Fruit fly (Drosophila melanogaster) whole organism, embryonic: Measurements from ENCODE around the gene neur.

ENCODE experiments used
- CG10431 ChIP-seq: fragments of 200-800 bp; sonication (Bioruptor generic); optimal IDR thresholded peaks from 3 replicates; lab custom pipeline; 2018; ENCODE audit warnings: missing biosample characterization, mild to moderate bottlenecking, missing genetic modification characterization
- CG13296 ChIP-seq: fragments of 200-800 bp; sonication (Bioruptor generic); optimal IDR thresholded peaks from 3 replicates; lab custom pipeline; 2018; ENCODE audit warnings: missing biosample characterization, mild to moderate bottlenecking, missing genetic modification characterization
- CG13624 ChIP-seq: fragments of 200-800 bp; sonication (Bioruptor generic); optimal IDR thresholded peaks from 2 replicates; lab custom pipeline; 2016; ENCODE audit warnings: missing biosample characterization, missing genetic modification characterization
- CG14014 ChIP-seq: fragments of 200-800 bp; sonication (Bioruptor generic); IDR thresholded peaks from 2 replicates; pipeline ENCODE4 v1.3.6; 2022; ENCODE audit warnings: missing biosample characterization, missing genetic modification characterization
- CG15073 ChIP-seq: fragments of 200-800 bp; sonication (Bioruptor generic); optimal IDR thresholded peaks from 2 replicates; lab custom pipeline; 2016; ENCODE audit warnings: missing biosample characterization, missing genetic modification characterization
- CG17361 ChIP-seq: fragments of 200-800 bp; sonication (Bioruptor generic); IDR thresholded peaks from 3 replicates; pipeline ENCODE4 v1.3.6; 2022; ENCODE audit warnings: missing biosample characterization, missing genetic modification characterization
- CG17802 ChIP-seq: fragments of 200-800 bp; sonication (Bioruptor generic); optimal IDR thresholded peaks from 2 replicates; lab custom pipeline; 2018; ENCODE audit warnings: missing biosample characterization, mild to moderate bottlenecking, missing genetic modification characterization, moderate library complexity
- CG18476 ChIP-seq: fragments of 200-800 bp; sonication (Bioruptor generic); optimal IDR thresholded peaks from 2 replicates; lab custom pipeline; 2016; ENCODE audit warnings: missing biosample characterization, mild to moderate bottlenecking, missing genetic modification characterization
- CG18764 ChIP-seq: fragments of 200-800 bp; sonication (Bioruptor generic); optimal IDR thresholded peaks from 3 replicates; lab custom pipeline; 2016; ENCODE audit warnings: missing biosample characterization, missing genetic modification characterization
- CG2199 ChIP-seq: fragments of 200-800 bp; sonication (Bioruptor generic); IDR thresholded peaks from 3 replicates; pipeline ENCODE4 v1.3.6; 2022; ENCODE audit warnings: missing biosample characterization, missing genetic modification characterization
- CG3065 ChIP-seq: fragments of 200-800 bp; sonication (Bioruptor generic); optimal IDR thresholded peaks from 2 replicates; lab custom pipeline; 2016; ENCODE audit warnings: missing biosample characterization, missing genetic modification characterization
- CG33213 ChIP-seq: fragments of 200-800 bp; sonication (Bioruptor generic); optimal IDR thresholded peaks from 3 replicates; lab custom pipeline; 2016; ENCODE audit warnings: missing biosample characterization, missing genetic modification characterization
- CG3407 ChIP-seq: fragments of 200-800 bp; sonication (Bioruptor generic); optimal IDR thresholded peaks from 2 replicates; lab custom pipeline; 2018; ENCODE audit warnings: missing biosample characterization, mild to moderate bottlenecking, missing genetic modification characterization
- CG34376 ChIP-seq: fragments of 200-800 bp; sonication (Bioruptor generic); optimal IDR thresholded peaks from 2 replicates; lab custom pipeline; 2018; ENCODE audit warnings: missing biosample characterization, mild to moderate bottlenecking, missing genetic modification characterization
- CG6175 ChIP-seq: fragments of 200-800 bp; sonication (Bioruptor generic); IDR thresholded peaks from 3 replicates; pipeline ENCODE4 v1.3.6; 2022; ENCODE audit warnings: missing biosample characterization, missing genetic modification characterization
- CG7928 ChIP-seq: fragments of 200-800 bp; sonication (Bioruptor generic); optimal IDR thresholded peaks from 2 replicates; lab custom pipeline; 2017; ENCODE audit warnings: missing biosample characterization, mild to moderate bottlenecking, missing genetic modification characterization
- CrebB ChIP-seq: fragments of 200-800 bp; sonication (Bioruptor generic); optimal IDR thresholded peaks from 3 replicates; lab custom pipeline; 2018; ENCODE audit warnings: missing biosample characterization, mild to moderate bottlenecking, missing genetic modification characterization
- E2f1 ChIP-seq: fragments of 200-800 bp; sonication (Bioruptor generic); IDR thresholded peaks from 2 replicates; pipeline ENCODE4 v1.3.6; 2022; ENCODE audit warnings: missing biosample characterization, missing genetic modification characterization
- HLH4C ChIP-seq: fragments of 200-800 bp; sonication (Bioruptor generic); IDR thresholded peaks from 3 replicates; pipeline ENCODE4 v1.3.6; 2022; ENCODE audit warnings: missing biosample characterization, missing genetic modification characterization; ENCODE audit not compliant: partially characterized antibody
- Hmx ChIP-seq: fragments of 200-800 bp; sonication (Bioruptor generic); optimal IDR thresholded peaks from 2 replicates; lab custom pipeline; 2016; ENCODE audit warnings: missing biosample characterization, missing genetic modification characterization
- Lim3 ChIP-seq: fragments of 200-800 bp; sonication (Bioruptor generic); IDR thresholded peaks from 2 replicates; pipeline ENCODE4 v1.3.6; 2022; ENCODE audit warnings: missing biosample characterization, missing genetic modification characterization
- NC2α ChIP-seq: fragments of 200-800 bp; sonication (Bioruptor generic); optimal IDR thresholded peaks from 2 replicates; lab custom pipeline; 2016; ENCODE audit warnings: missing biosample characterization, missing genetic modification characterization
- Nf-YA ChIP-seq: fragments of 200-800 bp; sonication (Bioruptor generic); IDR thresholded peaks from 2 replicates; pipeline ENCODE4 v1.3.6; 2022; ENCODE audit warnings: missing biosample characterization, missing genetic modification characterization
- Opbp ChIP-seq: fragments of 200-800 bp; sonication (Bioruptor generic); IDR thresholded peaks from 3 replicates; pipeline ENCODE4 v1.3.6; 2022; ENCODE audit warnings: missing biosample characterization, missing genetic modification characterization; ENCODE audit not compliant: partially characterized antibody
- Ptx1 ChIP-seq: fragments of 200-800 bp; sonication (Bioruptor generic); IDR thresholded peaks from 2 replicates; pipeline ENCODE4 v1.3.6; 2022; ENCODE audit warnings: missing biosample characterization, missing genetic modification characterization
- Scr ChIP-seq: fragments of 200-800 bp; sonication (Bioruptor generic); IDR thresholded peaks from 2 replicates; pipeline ENCODE4 v1.3.6; 2022; ENCODE audit warnings: missing biosample characterization, missing genetic modification characterization; ENCODE audit not compliant: partially characterized antibody
- Side ChIP-seq: fragments of 200-800 bp; sonication (Bioruptor generic); optimal IDR thresholded peaks from 2 replicates; lab custom pipeline; 2016; ENCODE audit warnings: missing biosample characterization, missing genetic modification characterization
- Ssrp ChIP-seq: fragments of 200-800 bp; sonication (Bioruptor generic); optimal IDR thresholded peaks from 2 replicates; lab custom pipeline; 2018; ENCODE audit warnings: missing biosample characterization, mild to moderate bottlenecking, missing genetic modification characterization, moderate library complexity
- Usf ChIP-seq: fragments of 200-800 bp; sonication (Bioruptor generic); optimal IDR thresholded peaks from 2 replicates; lab custom pipeline; 2017; ENCODE audit warnings: missing genotype, missing biosample characterization, missing genetic modification characterization
- az2 ChIP-seq: fragments of 200-800 bp; sonication (Bioruptor generic); optimal IDR thresholded peaks from 3 replicates; lab custom pipeline; 2016; ENCODE audit warnings: missing biosample characterization, missing genetic modification characterization
- bsh ChIP-seq, 2 experiments: fragments of 200-800 bp; sonication (Bioruptor generic); optimal IDR thresholded peaks; 2 replicates each; lab custom pipeline; 2017 to 2018; ENCODE audit warnings: mild to moderate bottlenecking in 2 of 2, missing biosample characterization in 2 of 2, missing genetic modification characterization in 2 of 2, moderate library complexity in 1 of 2
- crp ChIP-seq, 2 experiments: fragments of 200-800 bp; sonication (Bioruptor generic); optimal IDR thresholded peaks; 2 replicates in 1 of 2; 3 replicates in 1 of 2; lab custom pipeline; 2017; ENCODE audit warnings: missing biosample characterization in 2 of 2, missing genetic modification characterization in 2 of 2, mild to moderate bottlenecking in 1 of 2, moderate library complexity in 1 of 2
- fd102C ChIP-seq: fragments of 200-800 bp; sonication (Bioruptor generic); optimal IDR thresholded peaks from 2 replicates; lab custom pipeline; 2018; ENCODE audit warnings: missing biosample characterization, mild to moderate bottlenecking, missing genetic modification characterization, moderate library complexity
- gem ChIP-seq: fragments of 200-800 bp; sonication (Bioruptor generic); optimal IDR thresholded peaks from 2 replicates; lab custom pipeline; 2019; ENCODE audit warnings: missing biosample characterization, mild to moderate bottlenecking, missing genetic modification characterization, moderate library complexity
- gro ChIP-seq: fragments of 200-800 bp; sonication (Bioruptor generic); optimal IDR thresholded peaks from 2 replicates; lab custom pipeline; 2016; ENCODE audit warnings: missing biosample characterization, missing genetic modification characterization
- kah ChIP-seq: fragments of 200-800 bp; sonication (Bioruptor generic); optimal IDR thresholded peaks from 2 replicates; lab custom pipeline; 2018; ENCODE audit warnings: missing biosample characterization, mild to moderate bottlenecking, missing genetic modification characterization
- kni ChIP-seq: fragments of 200-800 bp; sonication (Bioruptor generic); optimal IDR thresholded peaks from 3 replicates; lab custom pipeline; 2017; ENCODE audit warnings: mild to moderate bottlenecking, missing biosample characterization, missing genetic modification reagents, missing genetic modification characterization
- knrl ChIP-seq: fragments of 200-800 bp; sonication (Bioruptor generic); IDR thresholded peaks from 3 replicates; pipeline ENCODE4 v1.3.6; 2022; ENCODE audit warnings: missing biosample characterization, missing genetic modification characterization; ENCODE audit not compliant: partially characterized antibody
- maf-S ChIP-seq: fragments of 200-800 bp; sonication (Bioruptor generic); optimal IDR thresholded peaks from 2 replicates; lab custom pipeline; 2016; ENCODE audit warnings: missing biosample characterization, missing genetic modification characterization
- nmo ChIP-seq: fragments of 200-800 bp; sonication (Bioruptor generic); optimal IDR thresholded peaks from 2 replicates; lab custom pipeline; 2018; ENCODE audit warnings: missing biosample characterization, mild to moderate bottlenecking, missing genetic modification characterization, moderate library complexity
- pfk ChIP-seq: fragments of 200-800 bp; sonication (Bioruptor generic); optimal IDR thresholded peaks from 2 replicates; lab custom pipeline; 2018; ENCODE audit warnings: missing biosample characterization, mild to moderate bottlenecking, missing genetic modification characterization, moderate library complexity
- pho ChIP-seq: fragments of 200-800 bp; sonication (Bioruptor generic); optimal IDR thresholded peaks from 2 replicates; lab custom pipeline; 2016; ENCODE audit warnings: missing biosample characterization, missing genetic modification characterization
- phol ChIP-seq: fragments of 200-800 bp; sonication (Bioruptor generic); optimal IDR thresholded peaks from 3 replicates; lab custom pipeline; 2018; ENCODE audit warnings: missing biosample characterization, mild to moderate bottlenecking, missing genetic modification characterization, moderate library complexity
- pnt ChIP-seq: fragments of 200-800 bp; sonication (Bioruptor generic); optimal IDR thresholded peaks from 3 replicates; lab custom pipeline; 2016; ENCODE audit warnings: missing biosample characterization, missing genetic modification characterization
- sc ChIP-seq, 3 experiments: fragments of >200 bp in 2 of 3; fragments of 200-800 bp in 1 of 3; sonication (Bioruptor generic) in 1 of 3; optimal IDR thresholded peaks; 2 replicates in 2 of 3; 3 replicates in 1 of 3; lab custom pipeline; 2017; ENCODE audit warnings: mild to moderate bottlenecking in 1 of 3, missing biosample characterization in 1 of 3, missing genetic modification characterization in 1 of 3, missing genetic modification reagents in 1 of 3
- sens-2 ChIP-seq: fragments of 200-800 bp; sonication (Bioruptor generic); IDR thresholded peaks from 2 replicates; pipeline ENCODE4 v1.3.6; 2022; ENCODE audit warnings: missing biosample characterization, missing genetic modification characterization
- seq ChIP-seq: fragments of 200-800 bp; sonication (Bioruptor generic); IDR thresholded peaks from 2 replicates; pipeline ENCODE4 v1.3.6; 2022; ENCODE audit warnings: missing biosample characterization, missing genetic modification characterization
- slou ChIP-seq: fragments of 200-800 bp; sonication (Bioruptor generic); optimal IDR thresholded peaks from 3 replicates; lab custom pipeline; 2016; ENCODE audit warnings: missing biosample characterization, missing genetic modification characterization
- tgo ChIP-seq: fragments of 200-800 bp; sonication (Bioruptor generic); IDR thresholded peaks from 3 replicates; pipeline ENCODE4 v1.3.6; 2022; ENCODE audit warnings: missing biosample characterization, missing genetic modification characterization
- unpg ChIP-seq: fragments of 200-800 bp; sonication (Bioruptor generic); optimal IDR thresholded peaks from 3 replicates; lab custom pipeline; 2018; ENCODE audit warnings: missing biosample characterization, mild to moderate bottlenecking, missing genetic modification characterization, moderate library complexity

Gene neur

dm6 chr3R:8978768-8979167, 60.5 kb downstream of the neur start (continued):
- TF ChIP-seq tgo (GFP tag; lab: Robert Waterston, UW): peak; percentile 70
- no peak for TF ChIP-seq pfk
- TF ChIP-seq knrl: no peak
- TF ChIP-seq Nf-YA (GFP tag; lab: Robert Waterston, UW): no peak
- TF ChIP-seq CG14014 (GFP tag; lab: Robert Waterston, UW): 0 out of 2 replicates have a peak, but pooled peaks have one; percentile 40
- TF ChIP-seq maf-S: no peak
- no peak for TF ChIP-seq CG13296 (GFP tag; lab: Kevin White, UChicago)
- TF ChIP-seq nmo: peak; percentile 45
- TF ChIP-seq NC2α: no peak
- no peak for TF ChIP-seq CG3065
- TF ChIP-seq Opbp (GFP tag; lab: Robert Waterston, UW): no peak
- TF ChIP-seq Lim3: no peak
- peak in 1 of 2 experiments; percentile 70 for TF ChIP-seq bsh (GFP tag; optimal IDR thresholded peaks at IDR 0.05; lab: Kevin White, UChicago)
- TF ChIP-seq Hmx (GFP tag; lab: Kevin White, UChicago): no peak
- no peak for TF ChIP-seq CG13624 (GFP tag; lab: Kevin White, UChicago)
- TF ChIP-seq unpg: peak; percentile 41
- no peak for TF ChIP-seq az2 (GFP tag; lab: Kevin White, UChicago)
- no peak for TF ChIP-seq CG34376
- no peak for TF ChIP-seq slou
- TF ChIP-seq pho (GFP tag; lab: Kevin White, UChicago): no peak
- peak; percentile 57 for TF ChIP-seq phol (tag; lab: Kevin White, UChicago)
- TF ChIP-seq CG33213 (GFP tag; lab: Kevin White, UChicago): no peak
- TF ChIP-seq Ssrp (tag; lab: Kevin White, UChicago): peak; percentile 66
- TF ChIP-seq seq (GFP tag; lab: Robert Waterston, UW): no peak
- no peak for TF ChIP-seq Side (GFP tag; lab: Kevin White, UChicago)
- TF ChIP-seq CG10431 (GFP tag; lab: Kevin White, UChicago): no peak
- no peak for TF ChIP-seq CG7928 (GFP tag; lab: Kevin White, UChicago)
- TF ChIP-seq gem (tag; lab: Kevin White, UChicago): peak; percentile 64
- no peak for TF ChIP-seq Usf
- TF ChIP-seq CrebB (tag; lab: Kevin White, UChicago): no peak
- no peak for TF ChIP-seq gro (GFP tag; lab: Kevin White, UChicago)
- no peak for TF ChIP-seq Scr (GFP tag; lab: Robert Waterston, UW)
- no peak for TF ChIP-seq CG15073 (GFP tag; lab: Kevin White, UChicago)
- TF ChIP-seq E2f1: 0 out of 2 replicates have a peak, but pooled peaks have one; percentile 20
- TF ChIP-seq kni (GFP tag; lab: Kevin White, UChicago): no peak
- TF ChIP-seq CG2199 (GFP tag; lab: Robert Waterston, UW): no peak
- no peak for TF ChIP-seq sens-2 (GFP tag; lab: Robert Waterston, UW)
- no peak for TF ChIP-seq crp (GFP tag; optimal IDR thresholded peaks at IDR 0.05; lab: Kevin White, UChicago)
- peak; percentile 57; the same call in 2 of the 3 replicates for TF ChIP-seq CG17361 (GFP tag; lab: Robert Waterston, UW)
- no peak for TF ChIP-seq kah
- no peak for TF ChIP-seq sc (optimal IDR thresholded peaks at IDR 0.05; lab: Kevin White, UChicago)
- TF ChIP-seq sc (GFP tag; optimal IDR thresholded peaks at IDR 0.05; lab: Kevin White, UChicago): peak; percentile 3
- no peak for TF ChIP-seq fd102C (GFP tag; lab: Kevin White, UChicago)
- no peak for TF ChIP-seq CG17802 (tag; lab: Kevin White, UChicago)
- no peak for TF ChIP-seq CG6175 (GFP tag; lab: Robert Waterston, UW)
- TF ChIP-seq pnt (GFP tag; lab: Kevin White, UChicago): no peak
- peak; percentile 2 for TF ChIP-seq CG3407
- no peak for TF ChIP-seq CG18476 (GFP tag; lab: Kevin White, UChicago)
- TF ChIP-seq HLH4C: no peak
- TF ChIP-seq Ptx1 (GFP tag; lab: Robert Waterston, UW): peak; percentile 35; the same call in 1 of the 2 replicates
- no peak for TF ChIP-seq CG18764 (GFP tag; lab: Kevin White, UChicago)
